Worm (Caenorhabditis elegans): ENCODE data around the gene C18H9.6.

The C18H9.6 gene

ce11 chrII:6695388-6695787 lies 6.0 kb downstream of the C18H9.6 start, which contains the start of gene C18H9.5:
Gene C18H9.5, minus strand, starts transcription at chrII:6695566.
- TF ChIP-seq dao-5 (tag; optimal IDR thresholded peaks at IDR 0.05), result no peak
- no peak for TF ChIP-seq W03F9.2 (tag; optimal IDR thresholded peaks at IDR 0.05)
- TF ChIP-seq him-1 (tag; optimal IDR thresholded peaks at IDR 0.05), result no peak

ce11 chrII:6689088-6689487 lies 12.3 kb downstream of the C18H9.6 start:
- no peak for TF ChIP-seq dao-5 (tag; optimal IDR thresholded peaks at IDR 0.05)
- no peak for TF ChIP-seq W03F9.2 (tag; optimal IDR thresholded peaks at IDR 0.05)
- no peak for TF ChIP-seq him-1 (tag; optimal IDR thresholded peaks at IDR 0.05)

- no peak for TF ChIP-seq dao-5 (tag; optimal IDR thresholded peaks at IDR 0.05)
- no peak for TF ChIP-seq W03F9.2 (tag; optimal IDR thresholded peaks at IDR 0.05)
- TF ChIP-seq him-1 (tag; optimal IDR thresholded peaks at IDR 0.05), result no peak
These were observed 15.5 kb downstream of the C18H9.6 start for ce11 chrII:6685964-6686363.

- TF ChIP-seq W03F9.2 (tag; optimal IDR thresholded peaks at IDR 0.05), result no peak
- TF ChIP-seq dao-5 (tag; optimal IDR thresholded peaks at IDR 0.05), result no peak
- no peak for TF ChIP-seq him-1 (tag; optimal IDR thresholded peaks at IDR 0.05)
These were observed 17.7 kb downstream of the C18H9.6 start, which contains the start of gene gyf-1 for ce11 chrII:6683663-6684285. Gene gyf-1, plus strand, starts transcription at chrII:6684235.

- no peak for TF ChIP-seq W03F9.2 (tag; optimal IDR thresholded peaks at IDR 0.05)
- no peak for TF ChIP-seq dao-5 (tag; optimal IDR thresholded peaks at IDR 0.05)
- TF ChIP-seq him-1 (tag; optimal IDR thresholded peaks at IDR 0.05), result no peak
These were observed 18.5 kb downstream of the C18H9.6 start for ce11 chrII:6682918-6683317.

- no peak for TF ChIP-seq W03F9.2 (tag; optimal IDR thresholded peaks at IDR 0.05)
These were observed 19.9 kb downstream of the C18H9.6 start for ce11 chrII:6681478-6681877.

ce11 chrII:6679724-6680123 lies 21.7 kb downstream of the C18H9.6 start, which contains the start of gene ift-74:
Gene ift-74, plus strand, starts transcription at chrII:6680024.
- TF ChIP-seq dao-5 (tag; optimal IDR thresholded peaks at IDR 0.05) (no peak), W03F9.2 (tag; optimal IDR thresholded peaks at IDR 0.05) (no peak)

- TF ChIP-seq W03F9.2 (tag; optimal IDR thresholded peaks at IDR 0.05), result no peak
- TF ChIP-seq him-1 (tag; optimal IDR thresholded peaks at IDR 0.05), result no peak
- TF ChIP-seq dao-5 (tag; optimal IDR thresholded peaks at IDR 0.05), result no peak
These were observed 27.5 kb downstream of the C18H9.6 start, which contains the start of gene H43E16.1 for ce11 chrII:6673894-6674293. Gene H43E16.1, plus strand, starts transcription at chrII:6674268.

ce11 chrII:6668496-6668895 lies 32.9 kb downstream of the C18H9.6 start:
- TF ChIP-seq him-1 (tag; optimal IDR thresholded peaks at IDR 0.05) (no peak), dao-5 (tag; optimal IDR thresholded peaks at IDR 0.05) (no peak), W03F9.2 (tag; optimal IDR thresholded peaks at IDR 0.05) (no peak)

ce11 chrII:6667534-6667933 lies 33.9 kb downstream of the C18H9.6 start:
- TF ChIP-seq W03F9.2 (tag; optimal IDR thresholded peaks at IDR 0.05), result no peak
- no peak for TF ChIP-seq him-1 (tag; optimal IDR thresholded peaks at IDR 0.05)
- TF ChIP-seq dao-5 (tag; optimal IDR thresholded peaks at IDR 0.05), result no peak

- TF ChIP-seq him-1 (tag; optimal IDR thresholded peaks at IDR 0.05), result no peak
- TF ChIP-seq dao-5 (tag; optimal IDR thresholded peaks at IDR 0.05), result no peak
These were observed 34.8 kb downstream of the C18H9.6 start, which contains the start of gene T19D12.1 for ce11 chrII:6666598-6666997. Gene T19D12.1, plus strand, starts transcription at chrII:6666898.

- TF ChIP-seq W03F9.2 (tag; optimal IDR thresholded peaks at IDR 0.05) (no peak), dao-5 (tag; optimal IDR thresholded peaks at IDR 0.05) (no peak), him-1 (tag; optimal IDR thresholded peaks at IDR 0.05) (no peak)
These were observed 35.5 kb downstream of the C18H9.6 start for ce11 chrII:6665908-6666307.

ce11 chrII:6663799-6664198 lies 37.6 kb downstream of the C18H9.6 start:
- no peak for TF ChIP-seq him-1 (tag; optimal IDR thresholded peaks at IDR 0.05)
- no peak for TF ChIP-seq dao-5 (tag; optimal IDR thresholded peaks at IDR 0.05)
- no peak for TF ChIP-seq W03F9.2 (tag; optimal IDR thresholded peaks at IDR 0.05)

ce11 chrII:6661211-6661610 lies 40.2 kb downstream of the C18H9.6 start, which contains the start of gene T19D12.2:
Gene T19D12.2, plus strand, starts transcription at chrII:6661335.
- TF ChIP-seq him-1 (tag; optimal IDR thresholded peaks at IDR 0.05), result no peak
- TF ChIP-seq W03F9.2 (tag; optimal IDR thresholded peaks at IDR 0.05), result no peak
- no peak for TF ChIP-seq dao-5 (tag; optimal IDR thresholded peaks at IDR 0.05)

- TF ChIP-seq dao-5 (tag; optimal IDR thresholded peaks at IDR 0.05) (no peak), W03F9.2 (tag; optimal IDR thresholded peaks at IDR 0.05) (no peak), him-1 (tag; optimal IDR thresholded peaks at IDR 0.05) (no peak)
These were observed 42.7 kb downstream of the C18H9.6 start, which contains the start of gene T19D12.10 for ce11 chrII:6658766-6659165. Gene T19D12.10, minus strand, starts transcription at chrII:6658866.
